Fruit fly (Drosophila melanogaster) whole organism, wandering third instar larva: Measurements from ENCODE around the gene dpp.
A peak's percentile ranks its signal among the peaks of the same experiment; 100 is the strongest.

Experiments
- Abd-B ChIP-seq: fragments of >200 bp; optimal IDR thresholded peaks from 2 replicates; lab custom pipeline; 2017; ENCODE audit warnings: missing biosample characterization, missing genetic modification characterization
- CG32264 ChIP-seq: fragments of 200-800 bp; sonication (Bioruptor generic); optimal IDR thresholded peaks from 2 replicates; lab custom pipeline; 2016; ENCODE audit warnings: missing biosample characterization, missing genetic modification characterization
- GATAd ChIP-seq: sonication (Bioruptor generic); optimal IDR thresholded peaks from 2 replicates; lab custom pipeline; 2016; ENCODE audit warnings: missing biosample characterization, missing genetic modification characterization
- HLH106 ChIP-seq: fragments of 200-800 bp; optimal IDR thresholded peaks from 3 replicates; lab custom pipeline; 2019; ENCODE audit warnings: missing biosample characterization, mild to moderate bottlenecking, missing genetic modification characterization, moderate library complexity
- Hnf4 ChIP-seq: fragments of 200-800 bp; sonication (Bioruptor generic); optimal IDR thresholded peaks from 2 replicates; lab custom pipeline; 2016; ENCODE audit warnings: missing biosample characterization, mild to moderate bottlenecking, missing genetic modification characterization
- Hr78 ChIP-seq: fragments of >200 bp; optimal IDR thresholded peaks from 2 replicates; lab custom pipeline; 2017; ENCODE audit warnings: missing biosample characterization, missing genetic modification characterization
- Hr83 ChIP-seq: fragments of 200-300 bp; sonication (Bioruptor generic); optimal IDR thresholded peaks from 2 replicates; lab custom pipeline; 2016; ENCODE audit warnings: missing biosample characterization, mild to moderate bottlenecking, missing genetic modification characterization, moderate library complexity; ENCODE audit not compliant: poor library complexity, severe bottlenecking
- Jra ChIP-seq: sonication (Bioruptor generic); optimal IDR thresholded peaks from 2 replicates; lab custom pipeline; 2016; ENCODE audit warnings: missing biosample characterization, missing genetic modification characterization
- Mio ChIP-seq: sonication (Bioruptor generic); optimal IDR thresholded peaks from 2 replicates; lab custom pipeline; 2016; ENCODE audit warnings: missing biosample characterization, missing genetic modification characterization
- Myc ChIP-seq: fragments of >200 bp; optimal IDR thresholded peaks from 2 replicates; lab custom pipeline; 2017
- N ChIP-seq: fragments of >200 bp; optimal IDR thresholded peaks from 2 replicates; lab custom pipeline; 2018; ENCODE audit warnings: missing biosample characterization, missing external identifiers, missing genetic modification characterization
- OdsH ChIP-seq: fragments of 200-800 bp; sonication (Bioruptor generic); optimal IDR thresholded peaks from 2 replicates; lab custom pipeline; 2016; ENCODE audit warnings: missing biosample characterization, mild to moderate bottlenecking, missing genetic modification characterization
- Rel ChIP-seq, 2 experiments: fragments of 200-800 bp; sonication (Bioruptor generic) in 1 of 2; optimal IDR thresholded peaks; 2 replicates in 1 of 2; 3 replicates in 1 of 2; lab custom pipeline; 2016 to 2019; ENCODE audit warnings: mild to moderate bottlenecking in 2 of 2, missing biosample characterization in 2 of 2, missing genetic modification characterization in 2 of 2, moderate library complexity in 1 of 2
- Sp1 ChIP-seq: fragments of 200-800 bp; sonication (Bioruptor generic); optimal IDR thresholded peaks from 3 replicates; lab custom pipeline; 2019; ENCODE audit warnings: missing biosample characterization, mild to moderate bottlenecking, missing genetic modification characterization, moderate library complexity
- Vsx2 ChIP-seq: fragments of 200-300, 225-300 bp; sonication (Bioruptor generic); optimal IDR thresholded peaks from 2 replicates; lab custom pipeline; 2018; ENCODE audit warnings: missing biosample characterization, missing genetic modification characterization; ENCODE audit not compliant: partially characterized antibody
- br ChIP-seq: fragments of 200-800 bp; sonication (Bioruptor generic); optimal IDR thresholded peaks from 2 replicates; lab custom pipeline; 2016; ENCODE audit warnings: missing biosample characterization, missing genetic modification characterization
- brk ChIP-seq: fragments of 200-800 bp; sonication (Bioruptor generic); optimal IDR thresholded peaks from 2 replicates; lab custom pipeline; 2016; ENCODE audit warnings: missing biosample characterization, mild to moderate bottlenecking, missing genetic modification characterization
- dl ChIP-seq, 2 experiments: fragments of 175-275, 200-275 bp in 1 of 2; fragments of 200-275 bp in 1 of 2; sonication (Bioruptor generic); optimal IDR thresholded peaks; lab custom pipeline; 2018; ENCODE audit warnings: mild to moderate bottlenecking in 2 of 2, missing biosample characterization in 2 of 2, missing genetic modification characterization in 2 of 2, moderate library complexity in 2 of 2; ENCODE audit not compliant: partially characterized antibody in 2 of 2, insufficient read depth in 1 of 2
- dmrt93B ChIP-seq: fragments of 200-800 bp; sonication (Bioruptor generic); optimal IDR thresholded peaks from 2 replicates; lab custom pipeline; 2018; ENCODE audit warnings: missing biosample characterization, mild to moderate bottlenecking, missing genetic modification characterization
- dsf ChIP-seq: sonication (Bioruptor generic); optimal IDR thresholded peaks from 2 replicates; lab custom pipeline; 2016; ENCODE audit warnings: missing biosample characterization, missing genetic modification characterization, borderline replicate concordance
- ey ChIP-seq: fragments of 200-800 bp; sonication (Bioruptor generic); optimal IDR thresholded peaks from 2 replicates; lab custom pipeline; 2016; ENCODE audit warnings: missing biosample characterization, missing genetic modification characterization
- foxo ChIP-seq, 2 experiments: fragments of 200-800 bp; sonication (Bioruptor generic); optimal IDR thresholded peaks; 2 replicates in 1 of 2; 3 replicates in 1 of 2; lab custom pipeline; 2016 to 2017; ENCODE audit warnings: missing biosample characterization in 2 of 2, missing genetic modification characterization in 2 of 2
- fru ChIP-seq: fragments of 200-800 bp; sonication (Bioruptor generic); optimal IDR thresholded peaks from 3 replicates; lab custom pipeline; 2016; ENCODE audit warnings: missing biosample characterization, mild to moderate bottlenecking, missing genetic modification characterization
- h ChIP-seq: fragments of 200-800 bp; sonication (Bioruptor generic); optimal IDR thresholded peaks from 3 replicates; lab custom pipeline; 2016; ENCODE audit warnings: missing biosample characterization, mild to moderate bottlenecking, missing genetic modification characterization
- jim ChIP-seq: fragments of 175-275, 200-325 bp; sonication (Bioruptor generic); optimal IDR thresholded peaks from 2 replicates; lab custom pipeline; 2016; ENCODE audit warnings: missing biosample characterization, mild to moderate bottlenecking, missing genetic modification characterization
- lola ChIP-seq: fragments of >200 bp; optimal IDR thresholded peaks from 2 replicates; lab custom pipeline; 2017; ENCODE audit warnings: missing biosample characterization, missing genetic modification characterization
- rgr ChIP-seq: fragments of 200-800 bp; sonication (Bioruptor generic); optimal IDR thresholded peaks from 3 replicates; lab custom pipeline; 2016; ENCODE audit warnings: missing biosample characterization, mild to moderate bottlenecking, missing genetic modification characterization
- sage ChIP-seq: fragments of 200-800 bp; sonication (Bioruptor generic); optimal IDR thresholded peaks from 2 replicates; lab custom pipeline; 2016; ENCODE audit warnings: missing biosample characterization, mild to moderate bottlenecking, missing genetic modification characterization
- sv ChIP-seq: fragments of 200-800 bp; sonication (Bioruptor generic); optimal IDR thresholded peaks from 3 replicates; lab custom pipeline; 2016; ENCODE audit warnings: missing biosample characterization, missing genetic modification characterization
- tai ChIP-seq: sonication (Bioruptor generic); optimal IDR thresholded peaks from 2 replicates; lab custom pipeline; 2016; ENCODE audit warnings: missing biosample characterization, missing genetic modification characterization
- usp ChIP-seq: fragments of >200 bp; optimal IDR thresholded peaks from 2 replicates; lab custom pipeline; 2017; ENCODE audit warnings: missing biosample characterization, missing genetic modification characterization
- woc ChIP-seq: sonication (Bioruptor generic); optimal IDR thresholded peaks from 2 replicates; lab custom pipeline; 2016; ENCODE audit warnings: missing biosample characterization, mild to moderate bottlenecking, missing genetic modification characterization

Gene dpp

dm6 chr2L:2385692-2386091 lies 42.5 kb upstream of the dpp start, which contains the start of gene CG3557:
TSS of gene CG3557 (minus strand) at chr2L:2385792.
- TF ChIP-seq Abd-B (GFP tag; lab: Kevin White, UChicago): no peak
- TF ChIP-seq dsf: no peak
- TF ChIP-seq Myc (lab: Kevin White, UChicago): no peak
- no peak for TF ChIP-seq ey (GFP tag; lab: Kevin White, UChicago)
- no peak for TF ChIP-seq lola (GFP tag; lab: Kevin White, UChicago)
- no peak for TF ChIP-seq dl (GFP tag; optimal IDR thresholded peaks at IDR 0.05; lab: Kevin White, UChicago; ENCODE audit: insufficient read depth in 1 of 2, partially characterized antibody in 2 of 2)
- TF ChIP-seq sv (GFP tag; lab: Kevin White, UChicago): no peak
- no peak for TF ChIP-seq OdsH (GFP tag; lab: Kevin White, UChicago)
- TF ChIP-seq rgr (GFP tag; lab: Kevin White, UChicago): no peak
- TF ChIP-seq sage: no peak
- TF ChIP-seq foxo (GFP tag; optimal IDR thresholded peaks at IDR 0.05; lab: Kevin White, UChicago): no peak
- TF ChIP-seq dmrt93B (GFP tag; lab: Kevin White, UChicago): no peak
- no peak for TF ChIP-seq Hr78 (GFP tag; lab: Kevin White, UChicago)
- no peak for TF ChIP-seq Rel (GFP tag; optimal IDR thresholded peaks at IDR 0.05; lab: Kevin White, UChicago)
- TF ChIP-seq Rel (tag; optimal IDR thresholded peaks at IDR 0.05; lab: Kevin White, UChicago): no peak
- no peak for TF ChIP-seq Vsx2 (GFP tag; lab: Kevin White, UChicago)
- no peak for TF ChIP-seq CG32264 (GFP tag; lab: Kevin White, UChicago)
- no peak for TF ChIP-seq usp (GFP tag; lab: Kevin White, UChicago)
- TF ChIP-seq tai (GFP tag; lab: Kevin White, UChicago): no peak
- TF ChIP-seq br: no peak
- TF ChIP-seq, all 38 proteins: peak for 0

dm6 chr2L:2390589-2390988 lies 37.6 kb upstream of the dpp start, which contains the start of gene CG43750:
TSS of gene CG43750 (minus strand) at chr2L:2390689.
- TF ChIP-seq dsf (no peak), ey (GFP tag; lab: Kevin White, UChicago) (no peak), HLH106 (tag; lab: Kevin White, UChicago) (no peak), Mio (no peak), h (GFP tag; lab: Kevin White, UChicago) (no peak), foxo (GFP tag; optimal IDR thresholded peaks at IDR 0.05; lab: Kevin White, UChicago) (no peak), Jra (GFP tag; lab: Kevin White, UChicago) (no peak), woc (GFP tag; lab: Kevin White, UChicago) (no peak), Sp1 (GFP tag; lab: Kevin White, UChicago) (no peak), lola (GFP tag; lab: Kevin White, UChicago) (no peak), GATAd (GFP tag; lab: Kevin White, UChicago) (no peak), sage (no peak)

- TF ChIP-seq GATAd (GFP tag; lab: Kevin White, UChicago) (no peak), Sp1 (GFP tag; lab: Kevin White, UChicago) (no peak)
These were observed 36.9 kb upstream of the dpp start, which contains the start of gene CG46448 for dm6 chr2L:2391321-2391720. TSS of gene CG46448 (plus strand) at chr2L:2391660.

dm6 chr2L:2394872-2395271 lies 33.3 kb upstream of the dpp start:
- TF ChIP-seq Rel (GFP tag; optimal IDR thresholded peaks at IDR 0.05; lab: Kevin White, UChicago) (no peak), Rel (tag; optimal IDR thresholded peaks at IDR 0.05; lab: Kevin White, UChicago) (no peak), Sp1 (GFP tag; lab: Kevin White, UChicago) (peak; percentile 2), ey (GFP tag; lab: Kevin White, UChicago) (no peak), HLH106 (tag; lab: Kevin White, UChicago) (peak; percentile 1), sv (GFP tag; lab: Kevin White, UChicago) (no peak), N (GFP tag; lab: Kevin White, UChicago) (no peak), Mio (no peak), GATAd (GFP tag; lab: Kevin White, UChicago) (no peak), jim (no peak)

- TF ChIP-seq br: no peak
- TF ChIP-seq Vsx2 (GFP tag; lab: Kevin White, UChicago): no peak
- TF ChIP-seq Hr83 (GFP tag; lab: Kevin White, UChicago): no peak
- TF ChIP-seq Mio: no peak
- TF ChIP-seq foxo (GFP tag; optimal IDR thresholded peaks at IDR 0.05; lab: Kevin White, UChicago): peak in 1 of 2 experiments; percentile 40
- TF ChIP-seq Hnf4 (GFP tag; lab: Kevin White, UChicago): no peak
- TF ChIP-seq woc (GFP tag; lab: Kevin White, UChicago): no peak
- TF ChIP-seq fru (GFP tag; lab: Kevin White, UChicago): peak; percentile 31
- no peak for TF ChIP-seq brk
- peak; percentile 24 for TF ChIP-seq ey (GFP tag; lab: Kevin White, UChicago)
- TF ChIP-seq h (GFP tag; lab: Kevin White, UChicago): peak; percentile 20
- peak; percentile 22 for TF ChIP-seq HLH106 (tag; lab: Kevin White, UChicago)
These were observed 31.1 kb upstream of the dpp start for dm6 chr2L:2397080-2397479.
